Fruit fly (Drosophila melanogaster): ENCODE data around the gene ppk24.
A peak's percentile ranks its signal among the peaks of the same experiment; 100 is the strongest.

DNA sequence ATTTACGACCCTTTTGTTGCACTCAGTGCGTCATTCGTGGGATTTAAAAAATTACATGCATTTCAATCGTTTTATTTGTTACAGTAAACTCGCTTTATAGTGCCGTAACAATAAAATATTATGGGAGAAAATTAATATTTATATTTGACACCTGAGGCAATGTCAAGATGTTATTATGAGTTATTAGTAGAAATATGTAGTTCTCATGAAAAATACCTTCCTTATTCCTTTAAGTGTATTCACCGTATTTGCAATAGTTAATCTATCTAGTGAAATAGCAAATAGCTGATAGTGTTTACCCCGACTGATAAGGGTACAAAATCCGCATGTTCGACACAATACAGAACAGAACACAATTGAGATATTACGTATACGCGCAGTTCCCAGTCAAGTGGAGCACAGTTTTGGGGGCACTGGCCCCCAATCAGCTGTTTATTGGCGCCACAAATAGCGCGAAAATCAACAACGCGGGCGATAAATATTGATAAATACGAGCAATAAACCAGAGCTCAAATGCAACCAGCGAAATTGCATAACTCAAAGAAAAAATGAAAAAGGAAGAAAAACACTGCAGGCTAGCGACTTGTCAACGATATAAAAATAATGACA lies 15.0 kb upstream of the ppk24 start:
- peak; percentile 26 for TF ChIP-seq pad (GFP tag; optimal IDR thresholded peaks at IDR 0.05)
- TF ChIP-seq kay (GFP tag; ENCODE audit: borderline replicate concordance), result no peak
- TF ChIP-seq tj (GFP tag; optimal IDR thresholded peaks at IDR 0.05), result peak; percentile 38
- no peak for TF ChIP-seq cnc (optimal IDR thresholded peaks at IDR 0.05)
- no peak for TF ChIP-seq Clk (GFP tag; optimal IDR thresholded peaks at IDR 0.05)
- TF ChIP-seq CG7045 (GFP tag; optimal IDR thresholded peaks at IDR 0.05), result peak; percentile 45
- no peak for TF ChIP-seq CG1620 (GFP tag; optimal IDR thresholded peaks at IDR 0.05)
- peak; percentile 23 for TF ChIP-seq Hr96 (GFP tag; optimal IDR thresholded peaks at IDR 0.05)
